Worm (Caenorhabditis elegans) whole organism, young adult: ENCODE data around the gene set-5.

ENCODE experiments used
- F49E8.2 ChIP-seq: sonication (generic microtip); optimal IDR thresholded peaks from 3 replicates; lab custom pipeline; 2017; ENCODE audit warnings: missing genetic modification characterization, mild to moderate bottlenecking, missing compliant biosample characterization, antibody characterized with exemption, moderate library complexity; ENCODE audit not compliant: insufficient read depth
- T07F8.4 ChIP-seq: sonication (generic microtip); optimal IDR thresholded peaks from 2 replicates; lab custom pipeline; 2016; ENCODE audit warnings: mild to moderate bottlenecking, missing genetic modification characterization, moderate library complexity, missing compliant biosample characterization
- Y79H2A.3 ChIP-seq: fragments of 200-800 bp; sonication (Bioruptor generic); conservative IDR thresholded peaks from 2 replicates; pipeline ENCODE4 v1.3.6; 2022; ENCODE audit warnings: missing genetic modification reagents, missing genetic modification characterization, missing compliant biosample characterization
- nfya-1 ChIP-seq: sonication (generic microtip); optimal IDR thresholded peaks from 2 replicates; lab custom pipeline; 2017; ENCODE audit warnings: antibody characterized with exemption, missing compliant biosample characterization, missing genetic modification characterization, borderline replicate concordance; ENCODE audit not compliant: insufficient read depth
- zim-3 ChIP-seq: sonication (generic microtip); optimal IDR thresholded peaks from 2 replicates; lab custom pipeline; 2017; ENCODE audit warnings: mild to moderate bottlenecking, missing genetic modification characterization, moderate library complexity, missing compliant biosample characterization

ce11 chrV:14688097-14688912, 10.5 kb upstream of the set-5 start, which contains the start of gene C47E8.11:
- no peak for TF ChIP-seq Y79H2A.3 (GFP tag; lab: Robert Waterston, UW)
- TF ChIP-seq T07F8.4 (tag; lab: Kevin White, UChicago): peak; percentile 7
- TF ChIP-seq F49E8.2 (tag; lab: Kevin White, UChicago): peak; percentile 94
- TF ChIP-seq zim-3: peak; percentile 50
- no peak for TF ChIP-seq nfya-1 (tag; lab: Kevin White, UChicago)
